Fruit fly (Drosophila melanogaster): Measurements from ENCODE around the gene Atg4a.

Gene Atg4a

DNA sequence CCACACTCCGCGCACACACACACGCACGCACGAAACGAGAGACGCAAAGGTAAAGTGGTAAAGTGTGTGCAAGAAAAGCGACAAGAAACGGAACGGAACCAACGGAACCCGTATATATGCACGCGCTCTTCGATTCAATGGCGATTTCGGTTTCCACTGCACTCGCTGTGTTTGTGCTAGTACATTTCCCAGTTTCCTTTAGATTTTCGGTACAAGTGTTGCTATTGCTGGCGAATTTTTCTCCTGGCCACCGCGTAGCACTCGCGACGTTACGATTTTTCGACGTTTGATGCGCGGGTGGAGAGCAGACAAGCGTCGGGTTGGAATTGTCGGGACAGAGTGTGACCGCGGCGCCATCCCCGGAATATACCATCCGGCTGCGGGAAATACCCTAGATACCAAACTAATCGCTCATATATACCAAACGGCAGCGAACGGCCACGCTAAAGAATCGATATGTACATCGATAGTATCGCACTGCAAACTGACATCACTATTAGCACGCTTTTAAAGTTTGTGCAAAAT is 3.2 kb upstream of the Atg4a start, which contains the start of the genes S and ast (continued):
- TF ChIP-seq Tbp (GFP tag; optimal IDR thresholded peaks at IDR 0.05) = no peak
- peak; percentile 95 for TF ChIP-seq sna (GFP tag; IDR thresholded peaks at IDR 0.05; ENCODE audit: partially characterized antibody)
- TF ChIP-seq CG1792 (GFP tag; optimal IDR thresholded peaks at IDR 0.05) = no peak
- TF ChIP-seq CG3847 (GFP tag; IDR thresholded peaks at IDR 0.05) = peak; percentile 69
- TF ChIP-seq slou (GFP tag; optimal IDR thresholded peaks at IDR 0.05) = no peak
- no peak for TF ChIP-seq tup (GFP tag; optimal IDR thresholded peaks at IDR 0.05)
- peak; percentile 24; the same call in 1 of the 2 replicates for TF ChIP-seq E2f1 (GFP tag; IDR thresholded peaks at IDR 0.05)
- TF ChIP-seq ap (GFP tag; IDR thresholded peaks at IDR 0.05) = no peak
- TF ChIP-seq Aef1 (GFP tag; IDR thresholded peaks at IDR 0.05) = no peak
- no peak for TF ChIP-seq H15 (GFP tag; IDR thresholded peaks at IDR 0.05)
- TF ChIP-seq Atf-2 (GFP tag; optimal IDR thresholded peaks at IDR 0.05) = peak; percentile 24
- TF ChIP-seq ham (GFP tag; IDR thresholded peaks at IDR 0.05) = no peak
- peak; percentile 28 for TF ChIP-seq CG2875 (GFP tag; optimal IDR thresholded peaks at IDR 0.05)
- no peak for TF ChIP-seq prd (optimal IDR thresholded peaks at IDR 0.05)
- TF ChIP-seq prd (GFP tag; IDR thresholded peaks at IDR 0.05) = no peak
- TF ChIP-seq ems (GFP tag; optimal IDR thresholded peaks at IDR 0.05) = no peak
- TF ChIP-seq CG16779 (GFP tag; IDR thresholded peaks at IDR 0.05) = peak; percentile 13; the same call in 1 of the 2 replicates
- TF ChIP-seq E2f2 (GFP tag; IDR thresholded peaks at IDR 0.05) = peak; percentile 73
- TF ChIP-seq CG7928 (GFP tag; optimal IDR thresholded peaks at IDR 0.05) = peak; percentile 27
- 0 out of 2 replicates have a peak, but pooled peaks have one; percentile 6 for TF ChIP-seq ara (GFP tag; IDR thresholded peaks at IDR 0.05)
- 0 out of 2 replicates have a peak, but pooled peaks have one; percentile 22 for TF ChIP-seq slbo (GFP tag; IDR thresholded peaks at IDR 0.05)
- no peak for TF ChIP-seq pnt (GFP tag; optimal IDR thresholded peaks at IDR 0.05)
- TF ChIP-seq CG13296 (GFP tag; optimal IDR thresholded peaks at IDR 0.05) = no peak
- TF ChIP-seq CG13775 (GFP tag; optimal IDR thresholded peaks at IDR 0.05) = no peak
- TF ChIP-seq CG17328 (GFP tag; IDR thresholded peaks at IDR 0.05) = 0 out of 2 replicates have a peak, but pooled peaks have one; percentile 20
- TF ChIP-seq TFAM (GFP tag; optimal IDR thresholded peaks at IDR 0.05) = no peak
- peak; percentile 29; the same call in 2 of the 3 replicates for TF ChIP-seq CG17361 (GFP tag; IDR thresholded peaks at IDR 0.05)
- peak; percentile 36 for TF ChIP-seq CG4282 (GFP tag; optimal IDR thresholded peaks at IDR 0.05)
- TF ChIP-seq CG11560 (tag; IDR thresholded peaks at IDR 0.05) = peak; percentile 51; the same call in 2 of the 3 replicates
- no peak for TF ChIP-seq NK7.1 (GFP tag; optimal IDR thresholded peaks at IDR 0.05)
- no peak for TF ChIP-seq CG10565 (GFP tag; optimal IDR thresholded peaks at IDR 0.05)
- TF ChIP-seq lola (GFP tag; optimal IDR thresholded peaks at IDR 0.05) = no peak
- peak; percentile 80 for TF ChIP-seq Deaf1 (tag; optimal IDR thresholded peaks at IDR 0.05)
- TF ChIP-seq CG7839 (tag; optimal IDR thresholded peaks at IDR 0.05) = no peak
- no peak for TF ChIP-seq Doc2 (GFP tag; IDR thresholded peaks at IDR 0.05)
- TF ChIP-seq CG34422 (GFP tag; IDR thresholded peaks at IDR 0.05) = peak; percentile 66; the same call in 1 of the 3 replicates
- TF ChIP-seq Awh (GFP tag; IDR thresholded peaks at IDR 0.05) = 0 out of 2 replicates have a peak, but pooled peaks have one; percentile 18
- 0 out of 2 replicates have a peak, but pooled peaks have one; percentile 28 for TF ChIP-seq CG31441 (GFP tag; IDR thresholded peaks at IDR 0.05)
- TF ChIP-seq slp2 (GFP tag; optimal IDR thresholded peaks at IDR 0.05) = no peak
- peak; percentile 59 for TF ChIP-seq CrebB (tag; optimal IDR thresholded peaks at IDR 0.05)
- no peak for TF ChIP-seq lilli (GFP tag; optimal IDR thresholded peaks at IDR 0.05)
- TF ChIP-seq CG32532 (GFP tag; IDR thresholded peaks at IDR 0.05) = peak; percentile 37; the same call in 1 of the 2 replicates
- no peak for TF ChIP-seq gcm2 (GFP tag; optimal IDR thresholded peaks at IDR 0.05)
- no peak for TF ChIP-seq eve (GFP tag; optimal IDR thresholded peaks at IDR 0.05)
- no peak for TF ChIP-seq B-H2 (GFP tag; optimal IDR thresholded peaks at IDR 0.05)
- peak; percentile 67 for TF ChIP-seq her (GFP tag; optimal IDR thresholded peaks at IDR 0.05)
- peak; percentile 97 for TF ChIP-seq knrl (GFP tag; IDR thresholded peaks at IDR 0.05; ENCODE audit: partially characterized antibody)
- no peak for TF ChIP-seq ind (GFP tag; optimal IDR thresholded peaks at IDR 0.05)
- no peak for TF ChIP-seq CG1233 (GFP tag; optimal IDR thresholded peaks at IDR 0.05)
- no peak for TF ChIP-seq Nf-YB (GFP tag; optimal IDR thresholded peaks at IDR 0.05)
- no peak for TF ChIP-seq Mrtf (GFP tag; IDR thresholded peaks at IDR 0.05)
- TF ChIP-seq CG2116 (GFP tag; optimal IDR thresholded peaks at IDR 0.05) = peak; percentile 58

Measured in whole organism, embryonic.